Fruit fly (Drosophila melanogaster) whole organism, embryonic: Measurements from ENCODE around the gene ABCB7.
A peak's percentile ranks its signal among the peaks of the same experiment; 100 is the strongest.

Experiments used
- Aef1 ChIP-seq: fragments of 200-800 bp; sonication (Bioruptor generic); IDR thresholded peaks from 3 replicates; pipeline ENCODE4 v1.3.6; 2022; ENCODE audit warnings: missing biosample characterization, missing genetic modification characterization
- BEAF-32 ChIP-seq: fragments of 200-800 bp; sonication (Bioruptor generic); optimal IDR thresholded peaks from 3 replicates; lab custom pipeline; 2017; ENCODE audit warnings: missing biosample characterization, missing genetic modification characterization, mild to moderate bottlenecking, moderate library complexity, missing genetic modification reagents
- CG10267 ChIP-seq: fragments of 200-800 bp; sonication (Bioruptor generic); optimal IDR thresholded peaks from 2 replicates; lab custom pipeline; 2018; ENCODE audit warnings: missing biosample characterization, mild to moderate bottlenecking, missing genetic modification characterization, moderate library complexity
- CG10543 ChIP-seq: fragments of 200-800 bp; sonication (Bioruptor generic); optimal IDR thresholded peaks from 3 replicates; lab custom pipeline; 2017; ENCODE audit warnings: missing biosample characterization, mild to moderate bottlenecking, missing genetic modification characterization, moderate library complexity
- CG11560 ChIP-seq: fragments of 200-800 bp; sonication (Bioruptor generic); IDR thresholded peaks from 3 replicates; pipeline ENCODE4 v1.3.6; 2022; ENCODE audit warnings: missing biosample characterization, missing genetic modification characterization
- CG12659 ChIP-seq: fragments of 200-800 bp; sonication (Bioruptor generic); optimal IDR thresholded peaks from 3 replicates; lab custom pipeline; 2017; ENCODE audit warnings: mild to moderate bottlenecking, missing biosample characterization, missing genetic modification reagents, missing genetic modification characterization
- CG12942 ChIP-seq: fragments of 200-800 bp; sonication (Bioruptor generic); optimal IDR thresholded peaks from 3 replicates; lab custom pipeline; 2016; ENCODE audit warnings: missing biosample characterization, missing genetic modification characterization
- CG15011 ChIP-seq: fragments of 200-800 bp; sonication (Bioruptor generic); optimal IDR thresholded peaks from 3 replicates; lab custom pipeline; 2018; ENCODE audit warnings: missing biosample characterization, mild to moderate bottlenecking, missing genetic modification characterization
- CG17385 ChIP-seq: fragments of 200-800 bp; sonication (Bioruptor generic); optimal IDR thresholded peaks from 3 replicates; lab custom pipeline; 2018; ENCODE audit warnings: missing biosample characterization, mild to moderate bottlenecking, missing genetic modification characterization
- CG18764 ChIP-seq: fragments of 200-800 bp; sonication (Bioruptor generic); optimal IDR thresholded peaks from 3 replicates; lab custom pipeline; 2016; ENCODE audit warnings: missing biosample characterization, missing genetic modification characterization
- CG2129 ChIP-seq: fragments of 200-800 bp; sonication (Bioruptor generic); IDR thresholded peaks from 2 replicates; pipeline ENCODE4 v1.3.6; 2022; ENCODE audit warnings: missing biosample characterization, missing genetic modification characterization; ENCODE audit not compliant: partially characterized antibody
- CG2712 ChIP-seq: fragments of 200-800 bp; optimal IDR thresholded peaks from 3 replicates; lab custom pipeline; 2019; ENCODE audit warnings: missing biosample characterization, mild to moderate bottlenecking, missing genetic modification characterization, moderate library complexity
- CG2889 ChIP-seq: fragments of 200-800 bp; sonication (Bioruptor generic); IDR thresholded peaks from 3 replicates; pipeline ENCODE4 v1.3.6; 2022; ENCODE audit warnings: missing biosample characterization, missing genetic modification characterization
- CG33557 ChIP-seq: fragments of 200-800 bp; sonication (Bioruptor generic); optimal IDR thresholded peaks from 2 replicates; lab custom pipeline; 2019; ENCODE audit warnings: missing biosample characterization, mild to moderate bottlenecking, missing genetic modification characterization, moderate library complexity
- CG34224 ChIP-seq: fragments of 200-800 bp; sonication (Bioruptor generic); IDR thresholded peaks from 3 replicates; pipeline ENCODE4 v1.3.6; 2022; ENCODE audit warnings: missing biosample characterization, missing genetic modification characterization; ENCODE audit not compliant: partially characterized antibody
- CG4424 ChIP-seq: fragments of 200-800 bp; sonication (Bioruptor generic); optimal IDR thresholded peaks from 3 replicates; lab custom pipeline; 2016; ENCODE audit warnings: missing biosample characterization, missing genetic modification characterization
- CG5180 ChIP-seq: fragments of 200-800 bp; sonication (Bioruptor generic); optimal IDR thresholded peaks from 3 replicates; lab custom pipeline; 2017; ENCODE audit warnings: missing biosample characterization, missing genetic modification characterization, mild to moderate bottlenecking, moderate library complexity, missing genetic modification reagents
- CG7786 ChIP-seq: fragments of 200-800 bp; sonication (Bioruptor generic); optimal IDR thresholded peaks from 2 replicates; lab custom pipeline; 2016; ENCODE audit warnings: missing biosample characterization, missing genetic modification characterization
- CG9932 ChIP-seq: fragments of 200-800 bp; sonication (Bioruptor generic); IDR thresholded peaks from 2 replicates; pipeline ENCODE4 v1.3.6; 2022; ENCODE audit warnings: missing biosample characterization, missing genetic modification characterization
- Camta ChIP-seq: fragments of 200-800 bp; sonication (Bioruptor generic); optimal IDR thresholded peaks from 2 replicates; lab custom pipeline; 2016; ENCODE audit warnings: missing biosample characterization, missing genetic modification characterization
- D19B ChIP-seq: fragments of 200-800 bp; sonication (Bioruptor generic); optimal IDR thresholded peaks from 2 replicates; lab custom pipeline; 2017; ENCODE audit warnings: missing biosample characterization, mild to moderate bottlenecking, missing genetic modification characterization
- Fer1 ChIP-seq: fragments of 200-800 bp; sonication (Bioruptor generic); optimal IDR thresholded peaks from 2 replicates; lab custom pipeline; 2017; ENCODE audit warnings: missing biosample characterization, mild to moderate bottlenecking, missing genetic modification characterization
- Hr39 ChIP-seq: fragments of >200 bp; optimal IDR thresholded peaks from 2 replicates; lab custom pipeline; 2017
- Myb ChIP-seq: fragments of 200-800 bp; sonication (Bioruptor generic); optimal IDR thresholded peaks from 2 replicates; lab custom pipeline; 2016; ENCODE audit warnings: missing biosample characterization, missing genetic modification characterization
- NC2α ChIP-seq: fragments of 200-800 bp; sonication (Bioruptor generic); optimal IDR thresholded peaks from 2 replicates; lab custom pipeline; 2016; ENCODE audit warnings: missing biosample characterization, missing genetic modification characterization
- NfI ChIP-seq: fragments of 200-800 bp; sonication (Bioruptor generic); optimal IDR thresholded peaks from 3 replicates; lab custom pipeline; 2018; ENCODE audit warnings: missing biosample characterization, mild to moderate bottlenecking, missing genetic modification characterization, moderate library complexity
- Tbp ChIP-seq: fragments of >200 bp; optimal IDR thresholded peaks from 2 replicates; lab custom pipeline; 2018; ENCODE audit warnings: missing biosample characterization, missing genetic modification characterization
- bigmax ChIP-seq: fragments of 200-800 bp; sonication (Bioruptor generic); optimal IDR thresholded peaks from 2 replicates; lab custom pipeline; 2018; ENCODE audit warnings: missing biosample characterization, mild to moderate bottlenecking, missing genetic modification characterization
- bowl ChIP-seq: fragments of 200-800 bp; sonication (Bioruptor generic); IDR thresholded peaks from 2 replicates; pipeline ENCODE4 v1.3.6; 2022; ENCODE audit warnings: missing biosample characterization, missing genetic modification characterization
- br ChIP-seq: fragments of >200 bp; optimal IDR thresholded peaks from 2 replicates; lab custom pipeline; 2017
- cg ChIP-seq: fragments of 200-800 bp; sonication (Bioruptor generic); optimal IDR thresholded peaks from 3 replicates; lab custom pipeline; 2019; ENCODE audit warnings: missing biosample characterization, mild to moderate bottlenecking, missing genetic modification characterization, moderate library complexity
- dati ChIP-seq: fragments of 200-800 bp; sonication (Bioruptor generic); IDR thresholded peaks from 2 replicates; pipeline ENCODE4 v1.3.6; 2022; ENCODE audit warnings: missing biosample characterization, missing genetic modification characterization
- fu2 ChIP-seq: fragments of 200-800 bp; sonication (Bioruptor generic); optimal IDR thresholded peaks from 2 replicates; lab custom pipeline; 2016; ENCODE audit warnings: missing biosample characterization, missing genetic modification characterization
- gcm ChIP-seq: fragments of 200-800 bp; sonication (Bioruptor generic); optimal IDR thresholded peaks from 2 replicates; lab custom pipeline; 2019; ENCODE audit warnings: missing biosample characterization, mild to moderate bottlenecking, missing genetic modification characterization, moderate library complexity
- gcm2 ChIP-seq: fragments of 200-800 bp; sonication (Bioruptor generic); optimal IDR thresholded peaks from 2 replicates; lab custom pipeline; 2016; ENCODE audit warnings: missing biosample characterization, missing genetic modification characterization
- gfzf ChIP-seq: fragments of 200-800 bp; sonication (Bioruptor generic); optimal IDR thresholded peaks from 2 replicates; lab custom pipeline; 2016; ENCODE audit warnings: missing biosample characterization, mild to moderate bottlenecking, missing genetic modification characterization, moderate library complexity
- h ChIP-seq: fragments of >200 bp; optimal IDR thresholded peaks from 2 replicates; lab custom pipeline; 2017
- jigr1 ChIP-seq: fragments of 200-800 bp; sonication (Bioruptor generic); IDR thresholded peaks from 3 replicates; pipeline ENCODE4 v1.3.6; 2022; ENCODE audit warnings: missing biosample characterization, missing genetic modification characterization
- jing ChIP-seq: fragments of 200-800 bp; sonication (Bioruptor generic); optimal IDR thresholded peaks from 2 replicates; lab custom pipeline; 2018; ENCODE audit warnings: missing biosample characterization, mild to moderate bottlenecking, missing genetic modification characterization
- luna ChIP-seq: fragments of 200-800 bp; sonication (Bioruptor generic); optimal IDR thresholded peaks from 2 replicates; lab custom pipeline; 2016; ENCODE audit warnings: missing biosample characterization, missing genetic modification characterization
- mam ChIP-seq: fragments of 200-800 bp; sonication (Bioruptor generic); optimal IDR thresholded peaks from 3 replicates; lab custom pipeline; 2016; ENCODE audit warnings: missing biosample characterization, missing genetic modification characterization
- nom ChIP-seq: fragments of 200-800 bp; sonication (Bioruptor generic); optimal IDR thresholded peaks from 2 replicates; lab custom pipeline; 2017; ENCODE audit warnings: missing biosample characterization, missing genetic modification characterization, mild to moderate bottlenecking, moderate library complexity, missing genetic modification reagents
- org-1 ChIP-seq: fragments of 200-800 bp; sonication (Bioruptor generic); optimal IDR thresholded peaks from 2 replicates; lab custom pipeline; 2017; ENCODE audit warnings: missing biosample characterization, missing genetic modification characterization
- otp ChIP-seq: fragments of 200-800 bp; sonication (Bioruptor generic); IDR thresholded peaks from 3 replicates; pipeline ENCODE4, ENCODE4 v1.3.6; 2022; ENCODE audit warnings: missing biosample characterization, missing genetic modification characterization
- psq ChIP-seq: fragments of 200-800 bp; sonication (Bioruptor generic); optimal IDR thresholded peaks from 2 replicates; lab custom pipeline; 2017; ENCODE audit warnings: missing biosample characterization, missing genetic modification characterization
- repo ChIP-seq: fragments of 200-800 bp; sonication (Bioruptor generic); optimal IDR thresholded peaks from 2 replicates; lab custom pipeline; 2016; ENCODE audit warnings: missing biosample characterization, missing genetic modification characterization
- ro ChIP-seq: fragments of 200-800 bp; sonication (Bioruptor generic); IDR thresholded peaks from 2 replicates; pipeline ENCODE4 v1.3.6; 2022; ENCODE audit warnings: missing biosample characterization, missing genetic modification characterization
- row ChIP-seq: fragments of 200-800 bp; sonication (Bioruptor generic); IDR thresholded peaks from 3 replicates; pipeline ENCODE4 v1.3.6; 2022; ENCODE audit warnings: missing biosample characterization, missing genetic modification characterization
- slbo ChIP-seq: fragments of 200-800 bp; sonication (Bioruptor generic); IDR thresholded peaks from 2 replicates; pipeline ENCODE4 v1.3.6; 2022; ENCODE audit warnings: missing biosample characterization, missing genetic modification characterization
- slou ChIP-seq: fragments of 200-800 bp; sonication (Bioruptor generic); optimal IDR thresholded peaks from 3 replicates; lab custom pipeline; 2016; ENCODE audit warnings: missing biosample characterization, missing genetic modification characterization
- slp2 ChIP-seq: fragments of 200-800 bp; sonication (Bioruptor generic); optimal IDR thresholded peaks from 2 replicates; lab custom pipeline; 2016; ENCODE audit warnings: missing biosample characterization, missing genetic modification characterization
- zen2 ChIP-seq: fragments of 200-800 bp; sonication (Bioruptor generic); IDR thresholded peaks from 3 replicates; pipeline ENCODE4 v1.3.6; 2022; ENCODE audit warnings: missing biosample characterization, missing genetic modification characterization; ENCODE audit not compliant: partially characterized antibody

Gene ABCB7

DNA sequence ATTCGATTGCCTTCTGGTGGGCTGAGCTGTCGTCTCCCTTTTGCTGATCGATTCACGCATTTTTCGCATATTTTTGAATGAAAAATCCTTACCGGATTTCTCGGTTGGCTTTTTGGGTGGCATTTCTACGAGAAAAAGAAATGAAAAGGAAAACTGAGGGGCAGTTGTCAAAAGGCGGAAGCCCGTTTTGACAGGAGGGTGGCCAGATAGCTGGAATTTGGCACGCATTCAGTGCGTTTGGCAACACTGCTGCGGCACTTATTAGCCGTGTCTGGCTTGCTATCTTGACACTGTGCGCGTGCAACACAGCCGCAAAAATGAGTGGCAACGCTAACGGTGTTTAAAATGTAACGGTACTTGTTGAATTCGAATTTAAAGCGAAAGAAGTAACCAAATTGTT lies 50.3 kb downstream of the ABCB7 start, which contains the start of gene RpL23A (continued):
- TF ChIP-seq NC2α (GFP tag; lab: Kevin White, UChicago) (peak; percentile 92), dati (peak; percentile 87), CG2712 (tag; lab: Kevin White, UChicago) (peak; percentile 93), CG7786 (GFP tag; lab: Kevin White, UChicago) (peak; percentile 95), CG12659 (GFP tag; lab: Kevin White, UChicago) (peak; percentile 98), slbo (GFP tag; lab: Robert Waterston, UW) (peak; percentile 96), slp2 (peak; percentile 95), CG10543 (GFP tag; lab: Kevin White, UChicago) (peak; percentile 97), gfzf (GFP tag; lab: Kevin White, UChicago) (peak; percentile 58), NfI (peak; percentile 97), jing (GFP tag; lab: Kevin White, UChicago) (peak; percentile 89), repo (GFP tag; lab: Kevin White, UChicago) (peak; percentile 97), Aef1 (GFP tag; lab: Robert Waterston, UW) (peak; percentile 93), CG10267 (tag; lab: Kevin White, UChicago) (peak; percentile 100), Camta (GFP tag; lab: Kevin White, UChicago) (peak; percentile 97), CG4424 (GFP tag; lab: Kevin White, UChicago) (peak; percentile 93), CG2129 (GFP tag; lab: Robert Waterston, UW) (no peak), h (no peak), Myb (peak; percentile 100), BEAF-32 (GFP tag; lab: Kevin White, UChicago) (peak; percentile 67), zen2 (no peak), otp (GFP tag; lab: Robert Waterston, UW) (peak; percentile 96), nom (GFP tag; lab: Kevin White, UChicago) (peak; percentile 82), mam (GFP tag; lab: Kevin White, UChicago) (peak; percentile 97), CG11560 (tag; lab: Robert Waterston, UW) (peak; percentile 88), CG2889 (GFP tag; lab: Robert Waterston, UW) (peak; percentile 85), Tbp (GFP tag; lab: Kevin White, UChicago) (no peak), org-1 (peak; percentile 93), gcm2 (GFP tag; lab: Kevin White, UChicago) (peak; percentile 90), CG18764 (peak; percentile 93), CG5180 (GFP tag; lab: Kevin White, UChicago) (peak; percentile 76), CG15011 (GFP tag; lab: Kevin White, UChicago) (peak; percentile 92), CG34224 (GFP tag; lab: Robert Waterston, UW) (no peak), cg (GFP tag; lab: Kevin White, UChicago) (no peak), gcm (GFP tag; lab: Kevin White, UChicago) (peak; percentile 79), fu2 (GFP tag; lab: Kevin White, UChicago) (peak; percentile 96), CG33557 (GFP tag; lab: Kevin White, UChicago) (peak; percentile 87), CG17385 (peak; percentile 89), psq (GFP tag; lab: Kevin White, UChicago) (peak; percentile 93), Fer1 (GFP tag; lab: Kevin White, UChicago) (peak; percentile 98), bigmax (GFP tag; lab: Kevin White, UChicago) (peak; percentile 92), bowl (GFP tag; lab: Robert Waterston, UW) (peak; percentile 43; the same call in 1 of the 2 replicates), row (peak; percentile 73), Hr39 (lab: Kevin White, UChicago) (no peak), D19B (GFP tag; lab: Kevin White, UChicago) (peak; percentile 82), ro (GFP tag; lab: Robert Waterston, UW) (peak; percentile 73), luna (GFP tag; lab: Kevin White, UChicago) (peak; percentile 96), CG9932 (peak; percentile 96), br (lab: Kevin White, UChicago) (no peak), CG12942 (peak; percentile 95), slou (GFP tag; lab: Kevin White, UChicago) (peak; percentile 96), jigr1 (GFP tag; lab: Robert Waterston, UW) (0 out of 3 replicates have a peak, but pooled peaks have one; percentile 24)
